Fruit fly (Drosophila melanogaster) whole organism, embryonic: ENCODE data around the gene gdl.

Experiments
- BtbVII ChIP-seq: fragments of 200-800 bp; sonication (Bioruptor generic); optimal IDR thresholded peaks from 3 replicates; lab custom pipeline; 2017; ENCODE audit warnings: missing biosample characterization, mild to moderate bottlenecking, missing genetic modification characterization
- Bteb2 ChIP-seq: fragments of 200-800 bp; sonication (Bioruptor generic); optimal IDR thresholded peaks from 2 replicates; lab custom pipeline; 2016; ENCODE audit warnings: missing biosample characterization, missing genetic modification characterization
- CG1024 ChIP-seq: fragments of 200-800 bp; sonication (Bioruptor generic); IDR thresholded peaks from 2 replicates; pipeline ENCODE4 v1.3.6; 2022; ENCODE audit warnings: missing biosample characterization, missing genetic modification characterization
- CG10366 ChIP-seq: fragments of 200-800 bp; sonication (Bioruptor generic); IDR thresholded peaks from 2 replicates; pipeline ENCODE4 v1.3.6; 2022; ENCODE audit warnings: missing biosample characterization, missing genetic modification characterization
- CG12299 ChIP-seq: fragments of 200-800 bp; sonication (Bioruptor generic); optimal IDR thresholded peaks from 2 replicates; lab custom pipeline; 2018; ENCODE audit warnings: missing biosample characterization, mild to moderate bottlenecking, missing genetic modification characterization
- CG13624 ChIP-seq: fragments of 200-800 bp; sonication (Bioruptor generic); optimal IDR thresholded peaks from 2 replicates; lab custom pipeline; 2016; ENCODE audit warnings: missing biosample characterization, missing genetic modification characterization
- CG14014 ChIP-seq: fragments of 200-800 bp; sonication (Bioruptor generic); IDR thresholded peaks from 2 replicates; pipeline ENCODE4 v1.3.6; 2022; ENCODE audit warnings: missing biosample characterization, missing genetic modification characterization
- CG14441 ChIP-seq: fragments of 200-800 bp; sonication (Bioruptor generic); IDR thresholded peaks from 2 replicates; pipeline ENCODE4 v1.3.6; 2022; ENCODE audit warnings: missing biosample characterization, missing genetic modification characterization
- CG17829 ChIP-seq: fragments of 200-800 bp; optimal IDR thresholded peaks from 2 replicates; lab custom pipeline; 2019; ENCODE audit warnings: missing biosample characterization, mild to moderate bottlenecking, missing genetic modification characterization, moderate library complexity
- CG2129 ChIP-seq: fragments of 200-800 bp; sonication (Bioruptor generic); IDR thresholded peaks from 2 replicates; pipeline ENCODE4 v1.3.6; 2022; ENCODE audit warnings: missing biosample characterization, missing genetic modification characterization; ENCODE audit not compliant: partially characterized antibody
- CG3726 ChIP-seq: fragments of 200-800 bp; sonication (Bioruptor generic); IDR thresholded peaks from 3 replicates; pipeline ENCODE4, ENCODE4 v1.3.6; 2022; ENCODE audit warnings: missing biosample characterization, missing genetic modification characterization
- CG4404 ChIP-seq: fragments of 200-800 bp; sonication (Bioruptor generic); IDR thresholded peaks from 2 replicates; pipeline ENCODE4 v1.3.6; 2022; ENCODE audit warnings: missing biosample characterization, missing genetic modification characterization
- CG5245 ChIP-seq: fragments of 200-800 bp; sonication (Bioruptor generic); optimal IDR thresholded peaks from 3 replicates; lab custom pipeline; 2016; ENCODE audit warnings: missing biosample characterization, missing genetic modification characterization
- CG6689 ChIP-seq: fragments of 200-800 bp; sonication (Bioruptor generic); IDR thresholded peaks from 2 replicates; pipeline ENCODE4 v1.3.6; 2022; ENCODE audit warnings: missing biosample characterization, missing genetic modification characterization
- CG6854 ChIP-seq: fragments of 200-800 bp; sonication (Bioruptor generic); optimal IDR thresholded peaks from 3 replicates; lab custom pipeline; 2017; ENCODE audit warnings: missing biosample characterization, mild to moderate bottlenecking, missing genetic modification characterization
- CG9797 ChIP-seq: fragments of 200-800 bp; sonication (Bioruptor generic); optimal IDR thresholded peaks from 3 replicates; lab custom pipeline; 2018; ENCODE audit warnings: missing biosample characterization, mild to moderate bottlenecking, missing genetic modification characterization
- Camta ChIP-seq: fragments of 200-800 bp; sonication (Bioruptor generic); optimal IDR thresholded peaks from 2 replicates; lab custom pipeline; 2016; ENCODE audit warnings: missing biosample characterization, missing genetic modification characterization
- CkIIα-i1 ChIP-seq: fragments of 200-800 bp; sonication (Bioruptor generic); IDR thresholded peaks from 2 replicates; pipeline ENCODE4 v1.3.6; 2022; ENCODE audit warnings: missing biosample characterization, missing genetic modification characterization
- D19A ChIP-seq: fragments of 200-800 bp; optimal IDR thresholded peaks from 3 replicates; lab custom pipeline; 2019; ENCODE audit warnings: missing biosample characterization, mild to moderate bottlenecking, missing genetic modification characterization, moderate library complexity
- Dbx ChIP-seq: fragments of 200-800 bp; sonication (Bioruptor generic); IDR thresholded peaks from 3 replicates; pipeline ENCODE4 v1.3.6; 2022; ENCODE audit warnings: missing biosample characterization, missing genetic modification characterization
- Fer1 ChIP-seq: fragments of 200-800 bp; sonication (Bioruptor generic); optimal IDR thresholded peaks from 2 replicates; lab custom pipeline; 2017; ENCODE audit warnings: missing biosample characterization, mild to moderate bottlenecking, missing genetic modification characterization
- Hr78 ChIP-seq, 2 experiments: fragments of 200-800 bp in 1 of 2; fragments of >200 bp in 1 of 2; sonication (Bioruptor generic) in 1 of 2; optimal IDR thresholded peaks; 2 replicates each; lab custom pipeline; 2017 to 2019; ENCODE audit warnings: missing biosample characterization in 2 of 2, missing genetic modification characterization in 2 of 2, mild to moderate bottlenecking in 1 of 2, moderate library complexity in 1 of 2
- Lpt ChIP-seq: fragments of >200 bp; optimal IDR thresholded peaks from 2 replicates; lab custom pipeline; 2018; ENCODE audit warnings: missing biosample characterization, missing genetic modification characterization
- Med ChIP-seq: fragments of 200-800 bp; sonication (Bioruptor generic); peaks from one replicate; lab custom pipeline; 2016; ENCODE audit warnings: missing biosample characterization, missing genetic modification characterization, mild to moderate bottlenecking, inconsistent platforms, moderate library complexity
- Vsx1 ChIP-seq: fragments of 200-800 bp; sonication (Bioruptor generic); optimal IDR thresholded peaks from 2 replicates; lab custom pipeline; 2017; ENCODE audit warnings: missing biosample characterization, mild to moderate bottlenecking, missing genetic modification characterization, missing genetic modification reagents
- ara ChIP-seq: fragments of 200-800 bp; sonication (Bioruptor generic); IDR thresholded peaks from 2 replicates; pipeline ENCODE4 v1.3.6; 2022; ENCODE audit warnings: missing biosample characterization, missing genetic modification characterization
- ase ChIP-seq: fragments of 200-800 bp; sonication (Bioruptor generic); IDR thresholded peaks from 3 replicates; pipeline ENCODE4 v1.3.6; 2022; ENCODE audit warnings: missing biosample characterization, missing genetic modification characterization
- az2 ChIP-seq: fragments of 200-800 bp; sonication (Bioruptor generic); optimal IDR thresholded peaks from 3 replicates; lab custom pipeline; 2016; ENCODE audit warnings: missing biosample characterization, missing genetic modification characterization
- chif ChIP-seq, 2 experiments: fragments of 200-800 bp; sonication (Bioruptor generic); optimal IDR thresholded peaks; 3 replicates each; lab custom pipeline; 2016; ENCODE audit warnings: missing biosample characterization in 2 of 2, missing genetic modification characterization in 2 of 2
- chinmo ChIP-seq: fragments of 200-800 bp; sonication (Bioruptor generic); IDR thresholded peaks from 4 replicates; pipeline ENCODE4 v1.3.6; 2022; ENCODE audit warnings: missing biosample characterization, missing genetic modification characterization; ENCODE audit not compliant: partially characterized antibody
- chn ChIP-seq: fragments of 200-800 bp; sonication (Bioruptor generic); optimal IDR thresholded peaks from 2 replicates; lab custom pipeline; 2016; ENCODE audit warnings: missing biosample characterization, missing genetic modification characterization
- cwo ChIP-seq: fragments of 200-800 bp; sonication (Bioruptor generic); optimal IDR thresholded peaks from 3 replicates; lab custom pipeline; 2017; ENCODE audit warnings: missing biosample characterization, missing genetic modification characterization, mild to moderate bottlenecking, moderate library complexity, missing genetic modification reagents
- dati ChIP-seq: fragments of 200-800 bp; sonication (Bioruptor generic); IDR thresholded peaks from 2 replicates; pipeline ENCODE4 v1.3.6; 2022; ENCODE audit warnings: missing biosample characterization, missing genetic modification characterization
- emc ChIP-seq: fragments of 200-800 bp; sonication (Bioruptor generic); optimal IDR thresholded peaks from 2 replicates; lab custom pipeline; 2016; ENCODE audit warnings: missing biosample characterization, missing genetic modification characterization
- eyg ChIP-seq: fragments of 200-800 bp; sonication (Bioruptor generic); optimal IDR thresholded peaks from 3 replicates; lab custom pipeline; 2016; ENCODE audit warnings: missing biosample characterization, missing genetic modification characterization
- fd3F ChIP-seq: fragments of 200-800 bp; sonication (Bioruptor generic); optimal IDR thresholded peaks from 2 replicates; lab custom pipeline; 2018; ENCODE audit warnings: missing biosample characterization, mild to moderate bottlenecking, missing genetic modification characterization, moderate library complexity
- fd96Cb ChIP-seq: fragments of 200-800 bp; sonication (Bioruptor generic); optimal IDR thresholded peaks from 2 replicates; lab custom pipeline; 2018; ENCODE audit warnings: missing biosample characterization, mild to moderate bottlenecking, missing genetic modification characterization, moderate library complexity
- gcm2 ChIP-seq: fragments of 200-800 bp; sonication (Bioruptor generic); optimal IDR thresholded peaks from 2 replicates; lab custom pipeline; 2016; ENCODE audit warnings: missing biosample characterization, missing genetic modification characterization
- gsb-n ChIP-seq: fragments of 200-800 bp; sonication (Bioruptor generic); optimal IDR thresholded peaks from 3 replicates; lab custom pipeline; 2018; ENCODE audit warnings: missing biosample characterization, mild to moderate bottlenecking, missing genetic modification characterization
- klu ChIP-seq: fragments of 200-800 bp; sonication (Bioruptor generic); IDR thresholded peaks from 2 replicates; pipeline ENCODE4 v1.3.6; 2022; ENCODE audit warnings: missing biosample characterization, missing genetic modification characterization
- lab ChIP-seq: fragments of 200-800 bp; sonication (Bioruptor generic); optimal IDR thresholded peaks from 3 replicates; lab custom pipeline; 2017; ENCODE audit warnings: missing biosample characterization, missing genetic modification characterization, mild to moderate bottlenecking, moderate library complexity, missing genetic modification reagents
- mam ChIP-seq: fragments of 200-800 bp; sonication (Bioruptor generic); optimal IDR thresholded peaks from 3 replicates; lab custom pipeline; 2016; ENCODE audit warnings: missing biosample characterization, missing genetic modification characterization
- mld ChIP-seq: fragments of 200-800 bp; sonication (Bioruptor generic); IDR thresholded peaks from 3 replicates; pipeline ENCODE4 v1.3.6; 2022; ENCODE audit warnings: missing biosample characterization, missing genetic modification characterization; ENCODE audit not compliant: partially characterized antibody
- nmo ChIP-seq: fragments of 200-800 bp; sonication (Bioruptor generic); optimal IDR thresholded peaks from 2 replicates; lab custom pipeline; 2018; ENCODE audit warnings: missing biosample characterization, mild to moderate bottlenecking, missing genetic modification characterization, moderate library complexity
- phol ChIP-seq: fragments of 200-800 bp; sonication (Bioruptor generic); optimal IDR thresholded peaks from 3 replicates; lab custom pipeline; 2018; ENCODE audit warnings: missing biosample characterization, mild to moderate bottlenecking, missing genetic modification characterization, moderate library complexity
- run ChIP-seq: fragments of 200-800 bp; sonication (Bioruptor generic); optimal IDR thresholded peaks from 3 replicates; lab custom pipeline; 2018; ENCODE audit warnings: missing biosample characterization, mild to moderate bottlenecking, missing genetic modification characterization
- sc ChIP-seq, 3 experiments: fragments of >200 bp in 2 of 3; fragments of 200-800 bp in 1 of 3; sonication (Bioruptor generic) in 1 of 3; optimal IDR thresholded peaks; 2 replicates in 2 of 3; 3 replicates in 1 of 3; lab custom pipeline; 2017; ENCODE audit warnings: mild to moderate bottlenecking in 1 of 3, missing biosample characterization in 1 of 3, missing genetic modification characterization in 1 of 3, missing genetic modification reagents in 1 of 3
- sens ChIP-seq: fragments of 200-800 bp; sonication (Bioruptor generic); peaks from one replicate; lab custom pipeline; 2016; ENCODE audit warnings: missing biosample characterization, missing genetic modification characterization
- vvl ChIP-seq: fragments of 200-800 bp; sonication (Bioruptor generic); IDR thresholded peaks from 2 replicates; pipeline ENCODE4 v1.3.6; 2022; ENCODE audit warnings: missing biosample characterization, missing genetic modification characterization

gdl gene

dm6 chr3L:15537916-15538581 is 28.8 kb downstream of the gdl start (continued):
- TF ChIP-seq run (tag; lab: Kevin White, UChicago) (peak; percentile 3), Lpt (GFP tag; lab: Kevin White, UChicago) (no peak), CG12299 (tag; lab: Kevin White, UChicago) (no peak), fd3F (GFP tag; lab: Kevin White, UChicago) (peak; percentile 7), CkIIα-i1 (GFP tag; lab: Robert Waterston, UW) (no peak), BtbVII (peak; percentile 7), Hr78 (GFP tag; optimal IDR thresholded peaks at IDR 0.05; lab: Kevin White, UChicago) (peak in 1 of 2 experiments; percentile 35), chinmo (GFP tag; lab: Robert Waterston, UW) (0 out of 4 replicates have a peak, but pooled peaks have one; percentile 42), sens (GFP tag; lab: Kevin White, UChicago) (peak; percentile 96), CG17829 (tag; lab: Kevin White, UChicago) (peak; percentile 76), Vsx1 (GFP tag; lab: Kevin White, UChicago) (peak; percentile 53), Med (peak; percentile 42), fd96Cb (tag; lab: Kevin White, UChicago) (peak; percentile 72), CG13624 (GFP tag; lab: Kevin White, UChicago) (peak; percentile 24), Fer1 (GFP tag; lab: Kevin White, UChicago) (peak; percentile 55), az2 (GFP tag; lab: Kevin White, UChicago) (peak; percentile 68), CG6689 (GFP tag; lab: Robert Waterston, UW) (peak; percentile 78), CG2129 (no peak), CG10366 (peak; percentile 35; the same call in 1 of the 2 replicates), emc (GFP tag; lab: Kevin White, UChicago) (no peak), ara (GFP tag; lab: Robert Waterston, UW) (peak; percentile 42; the same call in 1 of the 2 replicates), CG14014 (GFP tag; lab: Robert Waterston, UW) (no peak), CG6854 (GFP tag; lab: Kevin White, UChicago) (peak; percentile 54), CG5245 (GFP tag; lab: Kevin White, UChicago) (peak; percentile 45), cwo (peak; percentile 63), gcm2 (GFP tag; lab: Kevin White, UChicago) (no peak), CG14441 (0 out of 2 replicates have a peak, but pooled peaks have one; percentile 41), eyg (GFP tag; lab: Kevin White, UChicago) (no peak), D19A (tag; lab: Kevin White, UChicago) (peak; percentile 58), CG3726 (no peak), lab (GFP tag; lab: Kevin White, UChicago) (peak; percentile 68), CG9797 (GFP tag; lab: Kevin White, UChicago) (no peak), mam (peak; percentile 45), phol (peak; percentile 84), chif (GFP tag; optimal IDR thresholded peaks at IDR 0.05; lab: Kevin White, UChicago) (peak; percentile 59 to 70), Camta (GFP tag; lab: Kevin White, UChicago) (peak; percentile 35), klu (GFP tag; lab: Robert Waterston, UW) (peak; percentile 44; the same call in 1 of the 2 replicates), Bteb2 (peak; percentile 46), mld (no peak), ase (peak; percentile 41; the same call in 1 of the 3 replicates), nmo (GFP tag; lab: Kevin White, UChicago) (peak; percentile 88), chn (GFP tag; lab: Kevin White, UChicago) (peak; percentile 19), gsb-n (tag; lab: Kevin White, UChicago) (peak; percentile 64), CG1024 (GFP tag; lab: Robert Waterston, UW) (0 out of 2 replicates have a peak, but pooled peaks have one; percentile 17), dati (GFP tag; lab: Robert Waterston, UW) (no peak), Dbx (peak; percentile 28; the same call in 2 of the 3 replicates), CG4404 (GFP tag; lab: Robert Waterston, UW) (peak; percentile 50), sc (optimal IDR thresholded peaks at IDR 0.05; lab: Kevin White, UChicago) (no peak), sc (GFP tag; optimal IDR thresholded peaks at IDR 0.05; lab: Kevin White, UChicago) (peak; percentile 69), vvl (GFP tag; lab: Robert Waterston, UW) (peak; percentile 35)
